Worm (Caenorhabditis elegans) whole organism, midembryonic: Measurements from ENCODE around the gene let-19.

Experiments used
- T22C8.4 ChIP-seq: fragments of 200-800 bp; sonication (Bioruptor generic); IDR thresholded peaks from 2 replicates; pipeline ENCODE4 v1.3.6; 2022; ENCODE audit warnings: missing genetic modification characterization, missing compliant biosample characterization
- cog-1 ChIP-seq: sonication (generic microtip); optimal IDR thresholded peaks from 2 replicates; lab custom pipeline; 2016; ENCODE audit warnings: missing genetic modification characterization, missing compliant biosample characterization
- klf-2 ChIP-seq: fragments of 200-800 bp; sonication (Bioruptor generic); conservative IDR thresholded peaks from 2 replicates; pipeline ENCODE4 v1.3.6; 2022; ENCODE audit warnings: missing genetic modification reagents, missing genetic modification characterization, missing compliant biosample characterization
- med-1 ChIP-seq: sonication (generic microtip); optimal IDR thresholded peaks from 2 replicates; lab custom pipeline; 2017; ENCODE audit warnings: missing genetic modification characterization, mild to moderate bottlenecking, missing compliant biosample characterization, antibody characterized with exemption, missing genetic modification reagents; ENCODE audit not compliant: insufficient read depth
- ref-1 ChIP-seq: fragments of 200-800 bp; sonication (Bioruptor generic); conservative IDR thresholded peaks from 2 replicates; pipeline ENCODE4 v1.3.6; 2022; ENCODE audit warnings: missing genetic modification reagents, missing genetic modification characterization, missing compliant biosample characterization
- tab-1 ChIP-seq: fragments of 200-800 bp; sonication (Bioruptor generic); IDR thresholded peaks from 2 replicates; pipeline ENCODE4 v1.3.6; 2022; ENCODE audit warnings: missing genetic modification characterization, missing compliant biosample characterization
- ztf-23 ChIP-seq: fragments of 200-800 bp; sonication (Bioruptor generic); IDR thresholded peaks from 2 replicates; pipeline ENCODE4 v1.3.6; 2022; ENCODE audit warnings: missing genetic modification reagents, missing genetic modification characterization, missing compliant biosample characterization

ce11 chrII:8769375-8769774 is 1.4 kb upstream of the let-19 start:
- TF ChIP-seq ref-1 (GFP tag; lab: Robert Waterston, UW) (no peak), T22C8.4 (no peak), ztf-23 (GFP tag; lab: Robert Waterston, UW) (0 out of 2 replicates have a peak, but pooled peaks have one; percentile 40), med-1 (no peak), cog-1 (no peak), tab-1 (GFP tag; lab: Robert Waterston, UW) (no peak), klf-2 (GFP tag; lab: Robert Waterston, UW) (no peak)
